Worm (Caenorhabditis elegans) whole organism, late embryonic: ENCODE measurements around the gene irg-3.
A peak's percentile ranks its signal among the peaks of the same experiment; 100 is the strongest.

Experiments used
- C08G9.2 ChIP-seq: sonication (generic microtip); optimal IDR thresholded peaks from 2 replicates; lab custom pipeline; 2016; ENCODE audit warnings: mild to moderate bottlenecking, missing genetic modification characterization, moderate library complexity, missing compliant biosample characterization
- C38D4.7 ChIP-seq: fragments of 200-800 bp; sonication (Bioruptor generic); optimal IDR thresholded peaks from 2 replicates; lab custom pipeline; 2018; ENCODE audit warnings: mild to moderate bottlenecking, missing genetic modification characterization, moderate library complexity, missing compliant biosample characterization
- K02D7.2 ChIP-seq: sonication (generic microtip); optimal IDR thresholded peaks from 2 replicates; lab custom pipeline; 2017; ENCODE audit warnings: mild to moderate bottlenecking, missing genetic modification characterization, missing compliant biosample characterization
- Y22D7AL.16 ChIP-seq: sonication (generic microtip); optimal IDR thresholded peaks from 2 replicates; lab custom pipeline; 2016; ENCODE audit warnings: missing genetic modification characterization, missing compliant biosample characterization
- ceh-19 ChIP-seq: fragments of 200-800 bp; sonication (Bioruptor generic); optimal IDR thresholded peaks from 2 replicates; lab custom pipeline; 2018; ENCODE audit warnings: mild to moderate bottlenecking, missing genetic modification characterization, missing compliant biosample characterization
- ceh-2 ChIP-seq: sonication (generic microtip); optimal IDR thresholded peaks from 2 replicates; lab custom pipeline; 2016; ENCODE audit warnings: missing genotype, missing genetic modification characterization, missing compliant biosample characterization
- ceh-30 ChIP-seq: fragments of 150-350 bp; optimal IDR thresholded peaks from 2 replicates; lab custom pipeline; 2014; ENCODE audit warnings: missing biosample characterization, missing genetic modification characterization
- ceh-31 ChIP-seq: sonication (generic microtip); optimal IDR thresholded peaks from 2 replicates; lab custom pipeline; 2016; ENCODE audit warnings: missing genetic modification characterization, missing compliant biosample characterization
- ceh-34 ChIP-seq: sonication (generic microtip); optimal IDR thresholded peaks from 2 replicates; lab custom pipeline; 2016; ENCODE audit warnings: mild to moderate bottlenecking, missing genetic modification characterization, missing compliant biosample characterization
- ceh-9 ChIP-seq: sonication (generic microtip); optimal IDR thresholded peaks from 2 replicates; lab custom pipeline; 2016; ENCODE audit warnings: mild to moderate bottlenecking, missing genetic modification characterization, inconsistent platforms, missing compliant biosample characterization
- elt-2 ChIP-seq: sonication (generic microtip); optimal IDR thresholded peaks from 2 replicates; lab custom pipeline; 2016; ENCODE audit warnings: missing genetic modification reagents, missing genetic modification characterization, missing compliant biosample characterization
- elt-4 ChIP-seq: sonication (generic microtip); optimal IDR thresholded peaks from 2 replicates; lab custom pipeline; 2016; ENCODE audit warnings: missing genetic modification characterization, missing compliant biosample characterization
- ets-4 ChIP-seq: sonication (generic microtip); optimal IDR thresholded peaks from 2 replicates; lab custom pipeline; 2016; ENCODE audit warnings: missing genetic modification characterization, missing compliant biosample characterization
- eyg-1 ChIP-seq: sonication (generic microtip); optimal IDR thresholded peaks from 2 replicates; lab custom pipeline; 2016; ENCODE audit warnings: missing genotype, missing genetic modification characterization, missing compliant biosample characterization
- fax-1 ChIP-seq: sonication (generic microtip); optimal IDR thresholded peaks from 2 replicates; lab custom pipeline; 2016; ENCODE audit warnings: missing genotype, missing genetic modification characterization, missing compliant biosample characterization
- fkh-10 ChIP-seq: fragments of 150-350 bp; optimal IDR thresholded peaks from 2 replicates; lab custom pipeline; 2014; ENCODE audit warnings: missing biosample characterization, missing genetic modification reagents, missing genetic modification characterization
- gmeb-2 ChIP-seq: sonication (generic microtip); optimal IDR thresholded peaks from 2 replicates; lab custom pipeline; 2016; ENCODE audit warnings: missing genetic modification characterization, inconsistent platforms, missing compliant biosample characterization
- hlh-13 ChIP-seq: fragments of 200-800 bp; sonication (Bioruptor generic); optimal IDR thresholded peaks from 2 replicates; lab custom pipeline; 2018; ENCODE audit warnings: mild to moderate bottlenecking, missing genetic modification characterization, missing compliant biosample characterization
- hlh-15 ChIP-seq: sonication (generic microtip); optimal IDR thresholded peaks from 2 replicates; lab custom pipeline; 2016; ENCODE audit warnings: missing genetic modification characterization, missing compliant biosample characterization
- hlh-8 ChIP-seq: sonication (generic microtip); optimal IDR thresholded peaks from 2 replicates; lab custom pipeline; 2016; ENCODE audit warnings: missing genotype, missing genetic modification characterization, missing compliant biosample characterization
- lim-6 ChIP-seq: sonication (generic microtip); optimal IDR thresholded peaks from 2 replicates; lab custom pipeline; 2016; ENCODE audit warnings: missing genetic modification characterization, missing compliant biosample characterization
- mec-3 ChIP-seq: sonication (generic microtip); optimal IDR thresholded peaks from 2 replicates; lab custom pipeline; 2016; ENCODE audit warnings: borderline replicate concordance, missing genetic modification characterization, missing compliant biosample characterization
- nfya-1 ChIP-seq: sonication (generic microtip); optimal IDR thresholded peaks from 2 replicates; lab custom pipeline; 2017; ENCODE audit warnings: missing genetic modification characterization, mild to moderate bottlenecking, missing compliant biosample characterization, antibody characterized with exemption, moderate library complexity
- npax-4 ChIP-seq: sonication (generic microtip); optimal IDR thresholded peaks from 2 replicates; lab custom pipeline; 2016; ENCODE audit warnings: missing genetic modification characterization, missing compliant biosample characterization
- pat-9 ChIP-seq: fragments of 200-800 bp; sonication (Bioruptor generic); optimal IDR thresholded peaks from 2 replicates; lab custom pipeline; 2018; ENCODE audit warnings: mild to moderate bottlenecking, missing genetic modification characterization, moderate library complexity, missing compliant biosample characterization
- pax-1 ChIP-seq: fragments of 150-350 bp; optimal IDR thresholded peaks from 2 replicates; lab custom pipeline; 2014; ENCODE audit warnings: missing biosample characterization, missing genetic modification characterization
- pha-4 ChIP-seq: fragments of 150-350 bp; optimal IDR thresholded peaks from 2 replicates; lab custom pipeline; 2018; ENCODE audit warnings: missing biosample characterization, missing genetic modification reagents, missing genetic modification characterization
- pros-1 ChIP-seq: fragments of 150-350 bp; optimal IDR thresholded peaks from 2 replicates; lab custom pipeline; 2014; ENCODE audit warnings: missing biosample characterization, missing genetic modification reagents, missing genetic modification characterization
- ref-2 ChIP-seq: sonication (generic microtip); optimal IDR thresholded peaks from 2 replicates; lab custom pipeline; 2016; ENCODE audit warnings: missing genetic modification characterization, missing compliant biosample characterization
- rnt-1 ChIP-seq: sonication (generic microtip); optimal IDR thresholded peaks from 2 replicates; lab custom pipeline; 2016; ENCODE audit warnings: missing genetic modification characterization, missing compliant biosample characterization
- sdc-2 ChIP-seq: sonication (generic microtip); optimal IDR thresholded peaks from 2 replicates; lab custom pipeline; 2016; ENCODE audit warnings: missing genotype, missing genetic modification characterization, missing compliant biosample characterization
- tbx-2 ChIP-seq: sonication (generic microtip); optimal IDR thresholded peaks from 2 replicates; lab custom pipeline; 2016; ENCODE audit warnings: missing genetic modification characterization, missing compliant biosample characterization
- tbx-7 ChIP-seq: sonication (generic microtip); optimal IDR thresholded peaks from 2 replicates; lab custom pipeline; 2016; ENCODE audit warnings: missing genotype, missing genetic modification characterization, missing compliant biosample characterization
- unc-42 ChIP-seq: sonication (generic microtip); optimal IDR thresholded peaks from 2 replicates; lab custom pipeline; 2016; ENCODE audit warnings: missing genotype, missing genetic modification characterization, missing compliant biosample characterization
- zip-5 ChIP-seq: sonication (generic microtip); optimal IDR thresholded peaks from 2 replicates; lab custom pipeline; 2016; ENCODE audit warnings: missing genetic modification characterization, missing compliant biosample characterization

Gene irg-3

DNA sequence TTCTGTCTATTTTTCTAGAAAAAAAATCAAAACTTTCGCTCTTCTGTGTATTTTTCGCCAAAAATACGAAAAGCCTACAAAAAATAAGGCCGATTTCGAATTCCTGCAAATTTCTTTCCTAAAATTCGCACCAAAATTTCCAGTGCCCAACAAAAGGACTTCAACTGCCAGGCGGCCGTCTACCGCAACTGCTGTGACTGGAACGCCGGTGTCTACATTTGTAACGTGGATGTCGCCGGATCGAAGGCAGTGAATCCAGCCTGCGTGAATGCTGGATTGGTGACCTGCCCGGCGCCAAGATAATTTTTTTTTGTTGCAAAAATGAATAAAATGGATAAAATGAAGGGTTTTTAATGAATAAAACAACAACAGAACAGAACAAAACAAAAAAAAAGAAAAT, 9.4 kb downstream of the irg-3 start:
- no peak for TF ChIP-seq ceh-9
- no peak for TF ChIP-seq ceh-34 (tag; lab: Kevin White, UChicago)
- TF ChIP-seq sdc-2 (tag; lab: Kevin White, UChicago) = no peak

DNA sequence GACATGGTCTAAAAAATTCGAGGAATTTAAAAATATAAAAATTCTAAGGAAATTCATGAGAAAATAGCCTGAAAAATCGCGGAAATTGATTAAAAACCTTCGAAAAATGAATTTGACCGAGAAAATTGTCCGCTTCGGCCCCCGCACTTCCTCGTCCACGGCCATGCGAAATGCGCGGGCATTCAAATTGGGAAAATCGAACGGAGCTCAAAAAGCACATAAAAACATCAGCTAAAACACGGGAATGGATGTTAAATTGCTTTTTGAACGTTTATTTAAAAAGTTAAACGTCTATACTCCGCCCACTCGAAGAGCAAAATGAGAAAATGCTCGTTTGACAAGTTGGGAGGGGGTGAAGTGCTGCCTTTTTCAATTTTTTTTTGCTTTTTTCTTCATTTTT, 10.7 kb downstream of the irg-3 start, which contains the start of gene F53E10.6:
TSS of gene F53E10.6 (minus strand) at position 8 of the 400 bp plus-strand sequence.
- no peak for TF ChIP-seq K02D7.2 (tag; lab: Kevin White, UChicago)
- TF ChIP-seq unc-42 (tag; lab: Kevin White, UChicago) = peak; percentile 24
- no peak for TF ChIP-seq nfya-1 (tag; lab: Kevin White, UChicago)
- peak; percentile 22 for TF ChIP-seq fax-1 (tag; lab: Kevin White, UChicago)
- no peak for TF ChIP-seq ceh-19 (GFP tag; lab: Kevin White, UChicago)
- peak; percentile 28 for TF ChIP-seq ceh-34 (tag; lab: Kevin White, UChicago)
- TF ChIP-seq C08G9.2 (tag; lab: Kevin White, UChicago) = peak; percentile 91
- peak; percentile 63 for TF ChIP-seq tbx-2
- peak; percentile 2 for TF ChIP-seq npax-4 (tag; lab: Kevin White, UChicago)
- peak; percentile 75 for TF ChIP-seq ceh-2 (tag; lab: Kevin White, UChicago)
- TF ChIP-seq fkh-10 (GFP tag; lab: Kevin White, UChicago) = no peak
- no peak for TF ChIP-seq Y22D7AL.16 (tag; lab: Kevin White, UChicago)
- peak; percentile 63 for TF ChIP-seq zip-5
- peak; percentile 39 for TF ChIP-seq elt-2
- no peak for TF ChIP-seq elt-4 (tag; lab: Kevin White, UChicago)
- TF ChIP-seq ceh-31 (tag; lab: Kevin White, UChicago) = peak; percentile 88
- TF ChIP-seq rnt-1 (tag; lab: Kevin White, UChicago) = peak; percentile 4
- peak; percentile 19 for TF ChIP-seq ref-2 (tag; lab: Kevin White, UChicago)
- TF ChIP-seq pha-4 = no peak
- peak; percentile 41 for TF ChIP-seq hlh-8 (tag; lab: Kevin White, UChicago)
- TF ChIP-seq tbx-7 (tag; lab: Kevin White, UChicago) = peak; percentile 58
- no peak for TF ChIP-seq eyg-1 (tag; lab: Kevin White, UChicago)
- TF ChIP-seq mec-3 = peak; percentile 39
- TF ChIP-seq ets-4 (tag; lab: Kevin White, UChicago) = peak; percentile 76
- no peak for TF ChIP-seq gmeb-2 (tag; lab: Kevin White, UChicago)

DNA sequence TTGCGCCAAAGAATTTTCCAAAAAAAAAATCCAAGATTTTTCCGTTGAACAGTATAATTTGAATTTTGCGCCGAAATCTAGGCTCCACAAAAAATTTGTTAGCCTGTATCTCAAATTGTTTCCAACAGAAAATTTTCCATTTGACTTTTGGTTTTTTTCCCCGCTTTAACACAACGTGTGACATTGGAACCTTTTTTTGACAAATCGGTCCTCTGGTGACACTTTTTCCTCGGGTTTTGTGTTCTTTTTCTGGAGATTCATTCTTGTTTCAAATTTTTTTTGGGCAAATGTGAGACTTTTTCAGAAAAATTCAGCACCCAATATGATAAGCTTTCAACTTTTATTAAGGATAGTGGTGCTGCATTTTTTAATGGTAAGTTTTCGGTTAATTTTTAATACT, 16.0 kb downstream of the irg-3 start, which contains the start of gene acr-17:
TSS of gene acr-17 (plus strand) at position 301 of the 400 bp plus-strand sequence.
- TF ChIP-seq fkh-10 (GFP tag; lab: Kevin White, UChicago) = no peak
- no peak for TF ChIP-seq C38D4.7 (GFP tag; lab: Kevin White, UChicago)
- no peak for TF ChIP-seq hlh-15
- no peak for TF ChIP-seq sdc-2 (tag; lab: Kevin White, UChicago)
- TF ChIP-seq ceh-9 = no peak
- TF ChIP-seq hlh-13 (GFP tag; lab: Kevin White, UChicago) = no peak
- TF ChIP-seq pax-1 = no peak
- TF ChIP-seq pha-4 = no peak
- no peak for TF ChIP-seq ceh-30 (tag; lab: Kevin White, UChicago)

DNA sequence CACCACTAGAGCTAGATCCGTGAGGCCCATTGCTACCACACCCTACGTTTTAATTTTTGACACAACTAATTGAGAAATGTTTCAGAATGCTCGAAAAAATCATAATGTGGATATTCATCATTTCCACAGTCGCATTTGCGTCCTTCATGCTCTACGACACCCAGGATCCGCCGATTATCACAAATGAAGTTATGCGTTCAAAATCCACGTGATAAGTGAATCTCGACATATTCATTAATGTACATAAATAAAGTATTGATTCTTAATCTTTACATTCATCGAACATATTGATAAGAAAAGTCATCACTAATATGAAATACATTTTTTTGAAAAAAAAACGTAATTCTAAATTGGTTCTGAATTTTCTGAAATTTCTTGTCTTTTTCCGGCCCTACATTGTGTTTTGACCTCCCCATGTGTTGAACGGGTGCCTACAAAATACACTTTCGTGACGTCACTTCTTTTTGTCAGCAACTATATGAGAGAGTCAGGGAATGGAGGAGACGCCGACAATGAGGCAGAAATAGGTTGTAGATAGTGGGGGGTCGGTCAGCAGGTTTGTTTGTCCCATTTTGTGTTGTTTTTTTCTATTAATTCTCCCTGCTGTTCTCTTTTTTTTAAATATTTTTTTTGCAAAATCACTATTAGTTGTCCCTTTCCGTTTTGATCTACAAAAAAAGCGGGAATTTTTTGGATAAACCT, 22.7 kb downstream of the irg-3 start, which contains the start of gene F53E10.1:
TSS of gene F53E10.1 (plus strand) at position 325 of the 702 bp plus-strand sequence.
- TF ChIP-seq pat-9 (tag; lab: Kevin White, UChicago) = no peak
- no peak for TF ChIP-seq ceh-2 (tag; lab: Kevin White, UChicago)
- no peak for TF ChIP-seq pros-1 (tag; lab: Kevin White, UChicago)
- peak; percentile 10 for TF ChIP-seq elt-2
- no peak for TF ChIP-seq hlh-8 (tag; lab: Kevin White, UChicago)
- TF ChIP-seq ets-4 (tag; lab: Kevin White, UChicago) = no peak
- TF ChIP-seq lim-6 (tag; lab: Kevin White, UChicago) = no peak
